Fruit fly (Drosophila melanogaster) whole organism, adult: ENCODE results near the gene CG4438.

Experiments used
- CG11617 ChIP-seq: fragments of 200-800 bp; sonication (Bioruptor generic); optimal IDR thresholded peaks from 2 replicates; lab custom pipeline; 2017; ENCODE audit warnings: mild to moderate bottlenecking, missing biosample characterization, missing genetic modification reagents, missing genetic modification characterization
- CG12768 ChIP-seq: fragments of 200-800 bp; sonication (Bioruptor generic); optimal IDR thresholded peaks from 2 replicates; lab custom pipeline; 2017; ENCODE audit warnings: missing biosample characterization, missing genetic modification characterization, mild to moderate bottlenecking, moderate library complexity, missing genetic modification reagents
- CG14711 ChIP-seq: fragments of 200-800 bp; sonication (Bioruptor generic); optimal IDR thresholded peaks from 2 replicates; lab custom pipeline; 2018; ENCODE audit warnings: missing biosample characterization, mild to moderate bottlenecking, missing genetic modification characterization, moderate library complexity
- CG1620 ChIP-seq: fragments of 200-800 bp; sonication (Bioruptor generic); optimal IDR thresholded peaks from 2 replicates; lab custom pipeline; 2016; ENCODE audit warnings: missing biosample characterization, missing genetic modification characterization
- CG33017 ChIP-seq: fragments of 200-800 bp; sonication (Bioruptor generic); optimal IDR thresholded peaks from 2 replicates; lab custom pipeline; 2018; ENCODE audit warnings: missing biosample characterization, mild to moderate bottlenecking, missing genetic modification characterization, moderate library complexity
- CG5204 ChIP-seq: fragments of 200-800 bp; sonication (Bioruptor generic); optimal IDR thresholded peaks from 2 replicates; lab custom pipeline; 2016; ENCODE audit warnings: missing biosample characterization, missing genetic modification characterization
- CG7045 ChIP-seq: fragments of 200-800 bp; sonication (Bioruptor generic); optimal IDR thresholded peaks from 2 replicates; lab custom pipeline; 2017; ENCODE audit warnings: missing biosample characterization, mild to moderate bottlenecking, missing genetic modification characterization
- CG7101 ChIP-seq: fragments of 200-800 bp; sonication (Bioruptor generic); optimal IDR thresholded peaks from 2 replicates; lab custom pipeline; 2018; ENCODE audit warnings: missing biosample characterization, mild to moderate bottlenecking, missing genetic modification characterization, moderate library complexity
- Clk ChIP-seq: fragments of 200-800 bp; sonication (Bioruptor generic); optimal IDR thresholded peaks from 2 replicates; lab custom pipeline; 2017; ENCODE audit warnings: missing biosample characterization, missing genetic modification characterization
- Crg-1 ChIP-seq: fragments of 200-800 bp; sonication (Bioruptor generic); optimal IDR thresholded peaks from 2 replicates; lab custom pipeline; 2016; ENCODE audit warnings: missing biosample characterization, missing genetic modification characterization
- Hr96 ChIP-seq: fragments of 200-800 bp; sonication (Bioruptor generic); optimal IDR thresholded peaks from 2 replicates; lab custom pipeline; 2016; ENCODE audit warnings: missing biosample characterization, missing genetic modification characterization
- Mnt ChIP-seq: fragments of 200-800 bp; sonication (Bioruptor generic); optimal IDR thresholded peaks from 2 replicates; lab custom pipeline; 2016; ENCODE audit warnings: missing biosample characterization, mild to moderate bottlenecking, missing genetic modification characterization
- bab1 ChIP-seq: fragments of 200-800 bp; sonication (Bioruptor generic); optimal IDR thresholded peaks from 3 replicates; lab custom pipeline; 2019; ENCODE audit warnings: missing biosample characterization, mild to moderate bottlenecking, missing genetic modification characterization, moderate library complexity
- cic ChIP-seq: fragments of 200-800 bp; sonication (Bioruptor generic); optimal IDR thresholded peaks from 2 replicates; lab custom pipeline; 2017; ENCODE audit warnings: missing biosample characterization, mild to moderate bottlenecking, missing genetic modification characterization, moderate library complexity
- cnc ChIP-seq, 2 experiments: fragments of >200 bp; optimal IDR thresholded peaks; 2 replicates each; lab custom pipeline; 2017
- kay ChIP-seq: fragments of 200-800 bp; sonication (Bioruptor generic); peaks from one replicate; lab custom pipeline; 2016; ENCODE audit warnings: missing biosample characterization, missing genetic modification characterization, borderline replicate concordance
- ovo ChIP-seq: fragments of 200-800 bp; sonication (Bioruptor generic); optimal IDR thresholded peaks from 2 replicates; lab custom pipeline; 2016; ENCODE audit warnings: missing biosample characterization, missing genetic modification characterization
- pad ChIP-seq: fragments of 200-800 bp; sonication (Bioruptor generic); optimal IDR thresholded peaks from 3 replicates; lab custom pipeline; 2017; ENCODE audit warnings: missing biosample characterization, missing genetic modification characterization, mild to moderate bottlenecking, moderate library complexity, missing genetic modification reagents
- tj ChIP-seq: fragments of 200-800 bp; sonication (Bioruptor generic); optimal IDR thresholded peaks from 3 replicates; lab custom pipeline; 2017; ENCODE audit warnings: missing biosample characterization, mild to moderate bottlenecking, missing genetic modification characterization, moderate library complexity
- toe ChIP-seq: fragments of 200-800 bp; sonication (Bioruptor generic); optimal IDR thresholded peaks from 2 replicates; lab custom pipeline; 2016; ENCODE audit warnings: missing biosample characterization, missing genetic modification characterization

CG4438 gene

dm6 chr2L:9397888-9398287 lies at the start of gene CG4438:
Gene CG4438, minus strand, starts transcription at chr2L:9397988.
- no peak for TF ChIP-seq toe (GFP tag; lab: Kevin White, UChicago)
- TF ChIP-seq cnc (optimal IDR thresholded peaks at IDR 0.05; lab: Kevin White, UChicago), result no peak

dm6 chr2L:9446398-9446945 lies 48.7 kb upstream of the CG4438 start:
- TF ChIP-seq Crg-1 (no peak), CG7101 (tag; lab: Kevin White, UChicago) (no peak), Mnt (GFP tag; lab: Kevin White, UChicago) (no peak), bab1 (GFP tag; lab: Kevin White, UChicago) (no peak), CG7045 (GFP tag; lab: Kevin White, UChicago) (no peak), CG33017 (tag; lab: Kevin White, UChicago) (no peak), CG1620 (GFP tag; lab: Kevin White, UChicago) (no peak), cic (GFP tag; lab: Kevin White, UChicago) (no peak), CG14711 (tag; lab: Kevin White, UChicago) (no peak), ovo (GFP tag; lab: Kevin White, UChicago) (no peak), kay (GFP tag; lab: Kevin White, UChicago) (no peak), tj (no peak), cnc (optimal IDR thresholded peaks at IDR 0.05; lab: Kevin White, UChicago) (no peak), Clk (GFP tag; lab: Kevin White, UChicago) (no peak), pad (no peak), CG12768 (GFP tag; lab: Kevin White, UChicago) (no peak), toe (GFP tag; lab: Kevin White, UChicago) (no peak), CG5204 (GFP tag; lab: Kevin White, UChicago) (no peak), CG11617 (GFP tag; lab: Kevin White, UChicago) (no peak)

- TF ChIP-seq CG7101 (tag; lab: Kevin White, UChicago), result no peak
- TF ChIP-seq CG7045 (GFP tag; lab: Kevin White, UChicago), result no peak
- TF ChIP-seq CG12768 (GFP tag; lab: Kevin White, UChicago), result no peak
- TF ChIP-seq CG1620 (GFP tag; lab: Kevin White, UChicago), result no peak
- no peak for TF ChIP-seq Mnt (GFP tag; lab: Kevin White, UChicago)
- no peak for TF ChIP-seq kay (GFP tag; lab: Kevin White, UChicago)
- no peak for TF ChIP-seq cnc (optimal IDR thresholded peaks at IDR 0.05; lab: Kevin White, UChicago)
- TF ChIP-seq ovo (GFP tag; lab: Kevin White, UChicago), result no peak
- no peak for TF ChIP-seq bab1 (GFP tag; lab: Kevin White, UChicago)
- TF ChIP-seq Hr96 (GFP tag; lab: Kevin White, UChicago), result no peak
- TF ChIP-seq CG33017 (tag; lab: Kevin White, UChicago), result no peak
- no peak for TF ChIP-seq cic (GFP tag; lab: Kevin White, UChicago)
- TF ChIP-seq Clk (GFP tag; lab: Kevin White, UChicago), result no peak
- no peak for TF ChIP-seq toe (GFP tag; lab: Kevin White, UChicago)
- no peak for TF ChIP-seq CG11617 (GFP tag; lab: Kevin White, UChicago)
Observed at dm6 chr2L:9445753-9446152, 48.0 kb upstream of the CG4438 start.

- TF ChIP-seq bab1 (GFP tag; lab: Kevin White, UChicago), result no peak
- no peak for TF ChIP-seq tj
- TF ChIP-seq kay (GFP tag; lab: Kevin White, UChicago), result no peak
- no peak for TF ChIP-seq Mnt (GFP tag; lab: Kevin White, UChicago)
- TF ChIP-seq CG1620 (GFP tag; lab: Kevin White, UChicago), result no peak
- TF ChIP-seq CG11617 (GFP tag; lab: Kevin White, UChicago), result no peak
- no peak for TF ChIP-seq Clk (GFP tag; lab: Kevin White, UChicago)
- no peak for TF ChIP-seq CG5204 (GFP tag; lab: Kevin White, UChicago)
- no peak for TF ChIP-seq CG12768 (GFP tag; lab: Kevin White, UChicago)
- no peak for TF ChIP-seq toe (GFP tag; lab: Kevin White, UChicago)
- TF ChIP-seq CG14711 (tag; lab: Kevin White, UChicago), result no peak
- TF ChIP-seq pad, result no peak
- TF ChIP-seq CG33017 (tag; lab: Kevin White, UChicago), result no peak
- TF ChIP-seq CG7101 (tag; lab: Kevin White, UChicago), result no peak
- TF ChIP-seq Hr96 (GFP tag; lab: Kevin White, UChicago), result no peak
- TF ChIP-seq CG7045 (GFP tag; lab: Kevin White, UChicago), result no peak
- no peak for TF ChIP-seq Crg-1
- TF ChIP-seq ovo (GFP tag; lab: Kevin White, UChicago), result no peak
- TF ChIP-seq cnc (optimal IDR thresholded peaks at IDR 0.05; lab: Kevin White, UChicago), result no peak
Observed at dm6 chr2L:9442795-9443287, 45.1 kb upstream of the CG4438 start.

dm6 chr2L:9440640-9441039 lies 42.9 kb upstream of the CG4438 start, which contains the start of gene CG33723:
Gene CG33723, minus strand, starts transcription at chr2L:9440740.
- TF ChIP-seq cic (GFP tag; lab: Kevin White, UChicago) (no peak), Hr96 (GFP tag; lab: Kevin White, UChicago) (no peak), kay (GFP tag; lab: Kevin White, UChicago) (no peak), CG33017 (tag; lab: Kevin White, UChicago) (no peak), toe (GFP tag; lab: Kevin White, UChicago) (no peak), cnc (optimal IDR thresholded peaks at IDR 0.05; lab: Kevin White, UChicago) (no peak), CG14711 (tag; lab: Kevin White, UChicago) (no peak), CG12768 (GFP tag; lab: Kevin White, UChicago) (no peak), Clk (GFP tag; lab: Kevin White, UChicago) (no peak), tj (no peak), CG7101 (tag; lab: Kevin White, UChicago) (no peak), CG5204 (GFP tag; lab: Kevin White, UChicago) (no peak), CG7045 (GFP tag; lab: Kevin White, UChicago) (no peak), ovo (GFP tag; lab: Kevin White, UChicago) (no peak), CG1620 (GFP tag; lab: Kevin White, UChicago) (no peak), Crg-1 (no peak)
